Fruit fly (Drosophila melanogaster): ENCODE data around the gene CG33986.

The CG33986 gene

dm6 chr3L:15543049-15543448 is 18.0 kb upstream of the CG33986 start:
- TF ChIP-seq Met (GFP tag; optimal IDR thresholded peaks at IDR 0.05) (no peak), CG16779 (tag; optimal IDR thresholded peaks at IDR 0.05) (no peak), Blimp-1 (GFP tag; optimal IDR thresholded peaks at IDR 0.05) (peak; percentile 55)

dm6 chr3L:15541281-15541680 is 16.2 kb upstream of the CG33986 start:
- no peak for TF ChIP-seq CG15336 (GFP tag; IDR thresholded peaks at IDR 0.05)
- TF ChIP-seq vri (GFP tag; optimal IDR thresholded peaks at IDR 0.05) = no peak
- TF ChIP-seq topi (GFP tag; optimal IDR thresholded peaks at IDR 0.05) = no peak
- TF ChIP-seq CG6854 (GFP tag; optimal IDR thresholded peaks at IDR 0.05) = no peak
- TF ChIP-seq Sox15 (GFP tag; optimal IDR thresholded peaks at IDR 0.05) = no peak
- TF ChIP-seq esn (GFP tag; optimal IDR thresholded peaks at IDR 0.05) = no peak
- TF ChIP-seq CG32006 (GFP tag; optimal IDR thresholded peaks at IDR 0.05) = no peak
- no peak for TF ChIP-seq Hr38 (GFP tag; optimal IDR thresholded peaks at IDR 0.05)
- no peak for TF ChIP-seq Lpt (GFP tag; optimal IDR thresholded peaks at IDR 0.05)
- no peak for TF ChIP-seq CG34406 (GFP tag; optimal IDR thresholded peaks at IDR 0.05)
- TF ChIP-seq CG3919 (GFP tag; optimal IDR thresholded peaks at IDR 0.05) = no peak
- no peak for TF ChIP-seq acj6 (GFP tag; optimal IDR thresholded peaks at IDR 0.05)
- TF ChIP-seq fd85E (GFP tag; optimal IDR thresholded peaks at IDR 0.05) = no peak
- TF ChIP-seq CG6808 (GFP tag; optimal IDR thresholded peaks at IDR 0.05) = no peak
- TF ChIP-seq pdm3 (GFP tag; optimal IDR thresholded peaks at IDR 0.05) = no peak
- no peak for TF ChIP-seq achi (GFP tag; optimal IDR thresholded peaks at IDR 0.05)
- no peak for TF ChIP-seq Gug (GFP tag; IDR thresholded peaks at IDR 0.05)

- TF ChIP-seq Eip93F (GFP tag; optimal IDR thresholded peaks at IDR 0.05) (no peak), Blimp-1 (GFP tag; optimal IDR thresholded peaks at IDR 0.05) (no peak), cyc (GFP tag; optimal IDR thresholded peaks at IDR 0.05) (no peak), CG11294 (GFP tag; IDR thresholded peaks at IDR 0.05) (no peak), Eip78C (GFP tag) (peak; percentile 63), eg (GFP tag; IDR thresholded peaks at IDR 0.05) (peak; percentile 41; the same call in 1 of the 3 replicates), fkh (GFP tag; optimal IDR thresholded peaks at IDR 0.05) (no peak), Sox15 (GFP tag; optimal IDR thresholded peaks at IDR 0.05) (no peak), spab (GFP tag; optimal IDR thresholded peaks at IDR 0.05) (no peak), CG8119 (GFP tag; IDR thresholded peaks at IDR 0.05) (peak; percentile 64; the same call in 2 of the 3 replicates), Ets96B (tag; optimal IDR thresholded peaks at IDR 0.05) (no peak), CG6276 (GFP tag; optimal IDR thresholded peaks at IDR 0.05) (peak; percentile 42), CG4318 (GFP tag; optimal IDR thresholded peaks at IDR 0.05) (no peak), Smox (GFP tag; optimal IDR thresholded peaks at IDR 0.05) (no peak)
Observed at dm6 chr3L:15540682-15541081, 15.6 kb upstream of the CG33986 start.

- TF ChIP-seq Hr4 (GFP tag; optimal IDR thresholded peaks at IDR 0.05) = no peak
- no peak for TF ChIP-seq Hr39 (GFP tag; optimal IDR thresholded peaks at IDR 0.05)
- TF ChIP-seq CG10631 (GFP tag; optimal IDR thresholded peaks at IDR 0.05) = no peak
Observed at dm6 chr3L:15539903-15540409, 14.9 kb upstream of the CG33986 start.

All from whole organism, prepupa.